Worm (Caenorhabditis elegans) whole organism, L4 larva: ENCODE data around the gene dnc-3.

Experiments
- F26F4.8 ChIP-seq: fragments of 200-800 bp; sonication (Bioruptor generic); conservative IDR thresholded peaks from 2 replicates; pipeline ENCODE4 v1.3.6; 2022; ENCODE audit warnings: missing genetic modification characterization, missing compliant biosample characterization
- T20F7.1 ChIP-seq: fragments of 200-800 bp; sonication (Bioruptor generic); optimal IDR thresholded peaks from 2 replicates; lab custom pipeline; 2018; ENCODE audit warnings: mild to moderate bottlenecking, missing genetic modification characterization, missing compliant biosample characterization
- Y105C5A.15 ChIP-seq: fragments of 200-800 bp; sonication (Bioruptor generic); IDR thresholded peaks from 2 replicates; pipeline ENCODE4 v1.3.6; 2022; ENCODE audit warnings: missing genetic modification characterization, missing compliant biosample characterization
- Y5F2A.4 ChIP-seq: fragments of 200-800 bp; sonication (Bioruptor generic); optimal IDR thresholded peaks from 2 replicates; lab custom pipeline; 2018; ENCODE audit warnings: mild to moderate bottlenecking, missing genetic modification characterization, missing compliant biosample characterization
- ZK337.2 ChIP-seq: fragments of 200-800 bp; sonication (Bioruptor generic); IDR thresholded peaks from 2 replicates; pipeline ENCODE4 v1.3.6; 2022; ENCODE audit warnings: missing genetic modification reagents, missing genetic modification characterization, missing compliant biosample characterization
- aha-1 ChIP-seq: fragments of 150-350 bp; peaks from one replicate; lab custom pipeline; 2014; ENCODE audit warnings: missing biosample characterization, missing genetic modification characterization
- aly-2 ChIP-seq: sonication (generic microtip); optimal IDR thresholded peaks from 2 replicates; lab custom pipeline; 2018; ENCODE audit warnings: missing biosample characterization, missing genetic modification characterization
- ama-1 ChIP-seq: fragments of 150-350 bp; optimal IDR thresholded peaks from 2 replicates; lab custom pipeline; 2014; ENCODE audit warnings: inconsistent platforms, mixed read lengths
- arid-1 ChIP-seq: fragments of 200-800 bp; sonication (Bioruptor generic); conservative IDR thresholded peaks from 2 replicates; pipeline ENCODE4 v1.3.6; 2022; ENCODE audit warnings: missing genetic modification reagents, missing genetic modification characterization, missing compliant biosample characterization
- ceh-32 ChIP-seq: sonication (generic microtip); optimal IDR thresholded peaks from 2 replicates; lab custom pipeline; 2016; ENCODE audit warnings: mild to moderate bottlenecking, missing genetic modification characterization, missing compliant biosample characterization; ENCODE audit not compliant: poor library complexity
- ces-1 ChIP-seq: fragments of 150-350 bp; sonication (generic microtip); optimal IDR thresholded peaks from 4 replicates; lab custom pipeline; 2014; ENCODE audit warnings: missing biosample characterization, missing genetic modification reagents, missing genetic modification characterization
- ctbp-1 ChIP-seq: fragments of 200-800 bp; sonication (Bioruptor generic); IDR thresholded peaks from 2 replicates; pipeline ENCODE4 v1.3.6; 2022; ENCODE audit warnings: missing genetic modification reagents, missing genetic modification characterization, missing compliant biosample characterization
- daf-12 ChIP-seq: fragments of 150-350 bp; optimal IDR thresholded peaks from 2 replicates; lab custom pipeline; 2014; ENCODE audit warnings: missing biosample characterization, missing genetic modification reagents, missing genetic modification characterization
- dmd-6 ChIP-seq: fragments of 200-800 bp; sonication (Bioruptor generic); IDR thresholded peaks from 2 replicates; pipeline ENCODE4 v1.3.6; 2022; ENCODE audit warnings: missing genetic modification reagents, missing genetic modification characterization, missing compliant biosample characterization
- duxl-1 ChIP-seq: sonication (generic microtip); optimal IDR thresholded peaks from 2 replicates; lab custom pipeline; 2016; ENCODE audit warnings: mild to moderate bottlenecking, missing genetic modification characterization, moderate library complexity, missing compliant biosample characterization; ENCODE audit not compliant: poor library complexity
- egl-27 ChIP-seq: sonication (generic microtip); optimal IDR thresholded peaks from 3 replicates; lab custom pipeline; 2017; ENCODE audit warnings: missing biosample characterization, missing genetic modification reagents, missing genetic modification characterization
- hif-1 ChIP-seq, 2 experiments: sonication (generic microtip); optimal IDR thresholded peaks; 2 replicates each; lab custom pipeline; 2016 to 2017; ENCODE audit warnings: missing compliant biosample characterization in 2 of 2, missing genetic modification characterization in 2 of 2, missing genetic modification reagents in 2 of 2, missing genotype in 2 of 2, mild to moderate bottlenecking in 1 of 2
- hmg-1.1 ChIP-seq: fragments of 200-800 bp; sonication (Bioruptor generic); IDR thresholded peaks from 2 replicates; pipeline ENCODE4 v1.3.6; 2022; ENCODE audit warnings: missing genetic modification reagents, missing genetic modification characterization, missing compliant biosample characterization
- lim-7 ChIP-seq: fragments of 200-800 bp; sonication (Bioruptor generic); IDR thresholded peaks from 2 replicates; pipeline ENCODE4 v1.3.6; 2022; ENCODE audit warnings: missing genetic modification characterization, missing compliant biosample characterization
- lin-1 ChIP-seq: fragments of 200-800 bp; sonication (Bioruptor generic); IDR thresholded peaks from 2 replicates; pipeline ENCODE4 v1.3.6; 2022; ENCODE audit warnings: missing genetic modification reagents, missing genetic modification characterization, missing compliant biosample characterization
- lin-15B ChIP-seq: fragments of 150-350 bp; sonication (generic microtip); optimal IDR thresholded peaks from 3 replicates; lab custom pipeline; 2014; ENCODE audit warnings: missing biosample characterization, missing genetic modification characterization
- lin-29 ChIP-seq: fragments of 200-800 bp; sonication (Bioruptor generic); IDR thresholded peaks from 2 replicates; pipeline ENCODE4 v1.3.6; 2022; ENCODE audit warnings: missing genetic modification reagents, missing genetic modification characterization, missing compliant biosample characterization
- lir-3 ChIP-seq: sonication (generic microtip); optimal IDR thresholded peaks from 2 replicates; lab custom pipeline; 2016; ENCODE audit warnings: mild to moderate bottlenecking, missing genetic modification characterization, missing compliant biosample characterization
- mdl-1 ChIP-seq, 2 experiments: fragments of 150-350 bp in 1 of 2; sonication (generic microtip) in 1 of 2; optimal IDR thresholded peaks; 2 replicates each; lab custom pipeline; 2014 to 2017; ENCODE audit warnings: missing biosample characterization in 2 of 2, missing genetic modification characterization in 2 of 2
- mep-1 ChIP-seq: fragments of 150-350 bp; sonication (generic microtip); optimal IDR thresholded peaks from 3 replicates; lab custom pipeline; 2014; ENCODE audit warnings: missing biosample characterization, missing genetic modification characterization
- nhr-10 ChIP-seq: fragments of 150-350 bp; optimal IDR thresholded peaks from 2 replicates; lab custom pipeline; 2014; ENCODE audit warnings: missing biosample characterization, missing genetic modification characterization
- nhr-102 ChIP-seq: sonication (generic microtip); optimal IDR thresholded peaks from 2 replicates; lab custom pipeline; 2016; ENCODE audit warnings: mild to moderate bottlenecking, missing genetic modification characterization, moderate library complexity, missing compliant biosample characterization
- nhr-111 ChIP-seq: fragments of 200-800 bp; sonication (Bioruptor generic); optimal IDR thresholded peaks from 2 replicates; lab custom pipeline; 2018; ENCODE audit warnings: mild to moderate bottlenecking, missing genetic modification characterization, missing compliant biosample characterization
- nhr-237 ChIP-seq: sonication (generic microtip); optimal IDR thresholded peaks from 2 replicates; lab custom pipeline; 2017; ENCODE audit warnings: missing biosample characterization, missing genetic modification characterization
- nhr-25 ChIP-seq: sonication (generic microtip); optimal IDR thresholded peaks from 2 replicates; lab custom pipeline; 2017; ENCODE audit warnings: missing genetic modification characterization, mild to moderate bottlenecking, missing compliant biosample characterization, antibody characterized with exemption, moderate library complexity, borderline replicate concordance; ENCODE audit not compliant: insufficient read depth
- nhr-48 ChIP-seq: sonication (generic microtip); optimal IDR thresholded peaks from 2 replicates; lab custom pipeline; 2016; ENCODE audit warnings: mild to moderate bottlenecking, missing genetic modification characterization, missing compliant biosample characterization
- nhr-6 ChIP-seq: fragments of 150-350 bp; optimal IDR thresholded peaks from 2 replicates; lab custom pipeline; 2014; ENCODE audit warnings: missing biosample characterization, missing genetic modification characterization
- nhr-77 ChIP-seq: fragments of 150-350 bp; optimal IDR thresholded peaks from 2 replicates; lab custom pipeline; 2014; ENCODE audit warnings: missing biosample characterization, missing genetic modification characterization
- php-3 ChIP-seq: fragments of 200-800 bp; sonication (Bioruptor generic); IDR thresholded peaks from 2 replicates; pipeline ENCODE4 v1.3.6; 2022; ENCODE audit warnings: missing genetic modification reagents, missing genetic modification characterization, missing compliant biosample characterization
- pqm-1 ChIP-seq: sonication (generic microtip); optimal IDR thresholded peaks from 2 replicates; lab custom pipeline; 2017; ENCODE audit warnings: missing biosample characterization, missing genetic modification characterization
- rbr-2 ChIP-seq: sonication (generic microtip); optimal IDR thresholded peaks from 2 replicates; lab custom pipeline; 2016; ENCODE audit warnings: missing genotype, missing genetic modification characterization, missing compliant biosample characterization
- sdz-12 ChIP-seq: fragments of 200-800 bp; sonication (Bioruptor generic); optimal IDR thresholded peaks from 2 replicates; lab custom pipeline; 2018; ENCODE audit warnings: mild to moderate bottlenecking, missing genetic modification characterization, missing compliant biosample characterization
- skn-1 ChIP-seq: fragments of 150-350 bp; optimal IDR thresholded peaks from 2 replicates; lab custom pipeline; 2014; ENCODE audit warnings: missing biosample characterization, missing genetic modification characterization
- spr-3 ChIP-seq: fragments of 200-800 bp; sonication (Bioruptor generic); optimal IDR thresholded peaks from 2 replicates; lab custom pipeline; 2018; ENCODE audit warnings: mild to moderate bottlenecking, missing genetic modification characterization, missing compliant biosample characterization
- tra-1 ChIP-seq: fragments of 200-800 bp; sonication (Bioruptor generic); IDR thresholded peaks from 2 replicates; pipeline ENCODE4 v1.3.6; 2022; ENCODE audit warnings: missing genetic modification reagents, missing genetic modification characterization, missing compliant biosample characterization
- unc-130 ChIP-seq: sonication (generic microtip); optimal IDR thresholded peaks from 2 replicates; lab custom pipeline; 2016; ENCODE audit warnings: missing genetic modification reagents, missing genetic modification characterization, missing compliant biosample characterization
- vab-7 ChIP-seq: fragments of 200-800 bp; sonication (Bioruptor generic); IDR thresholded peaks from 2 replicates; pipeline ENCODE4 v1.3.6; 2022; ENCODE audit warnings: missing genetic modification reagents, missing genetic modification characterization, missing compliant biosample characterization
- zip-2 ChIP-seq: fragments of 150-350 bp; optimal IDR thresholded peaks from 2 replicates; lab custom pipeline; 2014; ENCODE audit warnings: missing biosample characterization, missing genetic modification characterization
- ztf-11 ChIP-seq: fragments of 150-350 bp; optimal IDR thresholded peaks from 2 replicates; lab custom pipeline; 2014; ENCODE audit warnings: missing biosample characterization, missing genetic modification characterization
- ztf-7 ChIP-seq: fragments of 150-350 bp; optimal IDR thresholded peaks from 2 replicates; lab custom pipeline; 2014; ENCODE audit warnings: missing biosample characterization, missing genetic modification characterization

dnc-3 gene

ce11 chrII:3515384-3516053 lies 38.0 kb upstream of the dnc-3 start, which contains the start of the genes Y49F6B.14 and clec-125:
TSS of gene Y49F6B.14 (minus strand) at chrII:3515484.
TSS of gene clec-125 (plus strand) at chrII:3516003.
- TF ChIP-seq lir-3 (tag; lab: Kevin White, UChicago): no peak
- TF ChIP-seq hmg-1.1 (GFP tag; lab: Robert Waterston, UW): no peak
- no peak for TF ChIP-seq mdl-1 (tag; optimal IDR thresholded peaks at IDR 0.05; lab: Kevin White, UChicago)
- no peak for TF ChIP-seq lin-29 (GFP tag; lab: Robert Waterston, UW)
- TF ChIP-seq ama-1: no peak
- no peak for TF ChIP-seq ztf-11

DNA sequence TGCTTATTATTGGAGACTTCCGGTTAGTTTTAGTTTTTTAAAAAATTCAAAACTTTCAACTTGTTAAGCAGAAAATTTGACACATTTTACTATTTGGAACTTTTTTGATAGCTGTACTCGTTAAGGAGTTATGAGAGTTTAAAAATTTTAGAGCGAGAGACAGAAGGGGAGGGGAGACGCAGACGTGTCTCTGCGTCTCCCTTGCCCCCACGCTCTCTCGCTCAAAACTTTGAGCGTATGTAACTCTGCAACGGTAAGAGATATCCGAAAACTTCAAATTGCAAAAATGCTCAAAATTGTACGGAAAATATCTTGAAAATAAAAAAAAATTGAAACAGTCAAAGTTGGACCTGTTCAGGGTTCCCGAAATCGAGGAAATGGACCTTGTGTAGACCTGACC lies 37.3 kb upstream of the dnc-3 start:
- TF ChIP-seq daf-12 (tag; lab: Kevin White, UChicago): no peak
- no peak for TF ChIP-seq aly-2
- TF ChIP-seq nhr-6 (tag; lab: Kevin White, UChicago): no peak
- TF ChIP-seq ZK337.2 (GFP tag; lab: Robert Waterston, UW): no peak
- no peak for TF ChIP-seq nhr-111 (GFP tag; lab: Kevin White, UChicago)
- TF ChIP-seq nhr-25 (tag; lab: Kevin White, UChicago): no peak
- TF ChIP-seq ces-1 (GFP tag; lab: Kevin White, UChicago): no peak
- no peak for TF ChIP-seq Y5F2A.4 (GFP tag; lab: Kevin White, UChicago)
- TF ChIP-seq nhr-237 (tag; lab: Kevin White, UChicago): no peak
- no peak for TF ChIP-seq nhr-77 (tag; lab: Kevin White, UChicago)
- no peak for TF ChIP-seq mep-1 (tag; lab: Kevin White, UChicago)
- TF ChIP-seq lin-15B: no peak
- no peak for TF ChIP-seq sdz-12
- TF ChIP-seq vab-7 (GFP tag; lab: Robert Waterston, UW): no peak
- no peak for TF ChIP-seq egl-27 (tag; lab: Kevin White, UChicago)
- no peak for TF ChIP-seq unc-130

ce11 chrII:3518961-3519544 lies 34.5 kb upstream of the dnc-3 start, which contains the start of gene clec-126:
TSS of gene clec-126 (plus strand) at chrII:3519494.
- TF ChIP-seq F26F4.8 (GFP tag; lab: Robert Waterston, UW) (0 out of 2 replicates have a peak, but pooled peaks have one; percentile 22), ztf-7 (tag; lab: Kevin White, UChicago) (peak; percentile 59), Y105C5A.15 (GFP tag; lab: Robert Waterston, UW) (peak; percentile 31; the same call in 1 of the 2 replicates), egl-27 (tag; lab: Kevin White, UChicago) (no peak), skn-1 (tag; lab: Kevin White, UChicago) (no peak), lin-29 (GFP tag; lab: Robert Waterston, UW) (0 out of 2 replicates have a peak, but pooled peaks have one; percentile 10), dmd-6 (GFP tag; lab: Robert Waterston, UW) (peak; percentile 64), ZK337.2 (GFP tag; lab: Robert Waterston, UW) (no peak), lin-1 (GFP tag; lab: Robert Waterston, UW) (no peak), hmg-1.1 (GFP tag; lab: Robert Waterston, UW) (peak; percentile 84), Y5F2A.4 (GFP tag; lab: Kevin White, UChicago) (peak; percentile 71), unc-130 (peak; percentile 68), lim-7 (GFP tag; lab: Robert Waterston, UW) (peak; percentile 77), nhr-102 (tag; lab: Kevin White, UChicago) (peak; percentile 89), arid-1 (GFP tag; lab: Robert Waterston, UW) (peak; percentile 31; the same call in 1 of the 2 replicates), T20F7.1 (GFP tag; lab: Kevin White, UChicago) (no peak), ceh-32 (tag; lab: Kevin White, UChicago) (no peak), nhr-237 (tag; lab: Kevin White, UChicago) (no peak), zip-2 (tag; lab: Kevin White, UChicago) (peak; percentile 65), nhr-10 (tag; lab: Kevin White, UChicago) (no peak), rbr-2 (peak; percentile 83), tra-1 (peak; percentile 71; the same call in 1 of the 2 replicates), spr-3 (GFP tag; lab: Kevin White, UChicago) (peak; percentile 38), nhr-6 (tag; lab: Kevin White, UChicago) (no peak), ctbp-1 (GFP tag; lab: Robert Waterston, UW) (peak; percentile 74), php-3 (GFP tag; lab: Robert Waterston, UW) (no peak; the same call in 1 of the 2 replicates), pqm-1 (tag; lab: Kevin White, UChicago) (no peak), nhr-48 (tag; lab: Kevin White, UChicago) (peak; percentile 82), hif-1 (tag; optimal IDR thresholded peaks at IDR 0.05; lab: Kevin White, UChicago) (peak in 1 of 2 experiments; percentile 45), aha-1 (tag; lab: Kevin White, UChicago) (peak; percentile 98), aly-2 (no peak), duxl-1 (tag; lab: Kevin White, UChicago) (peak; percentile 67)
